Worm (Caenorhabditis elegans): ENCODE data around the gene Y11D7A.9.

- TF ChIP-seq him-1 (tag; optimal IDR thresholded peaks at IDR 0.05): no peak
- TF ChIP-seq F57A8.1 (GFP tag; optimal IDR thresholded peaks at IDR 0.05): no peak
- TF ChIP-seq madf-6 (GFP tag; IDR thresholded peaks at IDR 0.05): no peak
- no peak for TF ChIP-seq F23B12.7 (tag; optimal IDR thresholded peaks at IDR 0.05; ENCODE audit: insufficient read depth)
- no peak for TF ChIP-seq pha-4 (tag; optimal IDR thresholded peaks at IDR 0.05)
- no peak for TF ChIP-seq dox-1 (GFP tag; IDR thresholded peaks at IDR 0.05)
- TF ChIP-seq tlf-1 (GFP tag; optimal IDR thresholded peaks at IDR 0.05): no peak
- no peak for TF ChIP-seq gei-17 (GFP tag; optimal IDR thresholded peaks at IDR 0.05)
- TF ChIP-seq egrh-3 (GFP tag; IDR thresholded peaks at IDR 0.05): no peak
- no peak for TF ChIP-seq hsf-1 (GFP tag; IDR thresholded peaks at IDR 0.05)
- no peak for TF ChIP-seq ama-1 (optimal IDR thresholded peaks at IDR 0.05)
- TF ChIP-seq ama-1 (GFP tag; optimal IDR thresholded peaks at IDR 0.05): no peak
- TF ChIP-seq fkh-3 (tag; optimal IDR thresholded peaks at IDR 0.05): no peak
- TF ChIP-seq B0261.1 (tag; optimal IDR thresholded peaks at IDR 0.05): no peak
Measured at ce11 chrIV:9261687-9262086, 5.8 kb upstream of the Y11D7A.9 start, which contains the start of gene col-120.

Measured in whole organism, young adult.